ENCODE assay signal across 1 fruit fly cellular context in the genomic region with DNA sequence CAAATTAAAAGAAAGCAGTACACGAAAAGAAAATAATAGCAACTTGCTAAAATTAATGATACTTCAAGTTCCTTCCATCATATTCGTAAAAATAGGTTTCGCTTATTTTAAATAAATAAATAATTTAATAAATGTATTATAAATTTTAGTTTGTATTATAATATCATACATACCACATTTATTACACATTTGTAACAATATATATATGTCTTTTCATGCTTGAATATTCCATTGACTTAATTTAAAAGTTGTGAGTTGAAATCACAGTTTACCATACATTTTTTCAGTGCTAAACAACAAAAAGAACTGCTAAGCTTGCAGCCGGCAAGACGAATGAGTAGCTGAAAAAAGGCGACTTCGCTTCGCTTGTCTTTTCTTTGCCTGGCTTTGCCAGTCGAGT.
TF ChIP-seq lines count a peak whose summit lies in the region.

No protein-coding gene starts in this region.

TF ChIP-seq in whole organism, embryonic, 481 proteins besides CTCF, POLR2A, EP300 and RAD21 (continued from another document):
- TF ChIP-seq HHEX (GFP tag; optimal IDR thresholded peaks at IDR 0.05; lab: Kevin White, UChicago) (no peak), gce (GFP tag; IDR thresholded peaks at IDR 0.05; lab: Robert Waterston, UW) (no peak), klu (GFP tag; IDR thresholded peaks at IDR 0.05; lab: Robert Waterston, UW) (no peak), H2.0 (GFP tag; IDR thresholded peaks at IDR 0.05; lab: Robert Waterston, UW) (no peak), CG17829 (tag; optimal IDR thresholded peaks at IDR 0.05; lab: Kevin White, UChicago) (peak; percentile 20), CG15601 (tag; optimal IDR thresholded peaks at IDR 0.05; lab: Kevin White, UChicago) (peak; percentile 28), CG2712 (tag; optimal IDR thresholded peaks at IDR 0.05; lab: Kevin White, UChicago) (peak; percentile 61), CG11723 (GFP tag; optimal IDR thresholded peaks at IDR 0.05; lab: Kevin White, UChicago) (no peak), ase (GFP tag; IDR thresholded peaks at IDR 0.05; lab: Robert Waterston, UW) (no peak), CG17361 (GFP tag; IDR thresholded peaks at IDR 0.05; lab: Robert Waterston, UW) (peak; percentile 61; the same call in 2 of the 3 replicates), Chrac-16 (GFP tag; optimal IDR thresholded peaks at IDR 0.05; lab: Kevin White, UChicago) (no peak), Hr78 (GFP tag; optimal IDR thresholded peaks at IDR 0.05; lab: Kevin White, UChicago) (no peak), NC2α (GFP tag; optimal IDR thresholded peaks at IDR 0.05; lab: Kevin White, UChicago) (no peak), CG14710 (tag; optimal IDR thresholded peaks at IDR 0.05; lab: Kevin White, UChicago) (peak; percentile 1), CG10565 (GFP tag; optimal IDR thresholded peaks at IDR 0.05; lab: Kevin White, UChicago) (no peak), gem (tag; optimal IDR thresholded peaks at IDR 0.05; lab: Kevin White, UChicago) (peak; percentile 62), Side (GFP tag; optimal IDR thresholded peaks at IDR 0.05; lab: Kevin White, UChicago) (no peak), CG2678 (tag; optimal IDR thresholded peaks at IDR 0.05; lab: Kevin White, UChicago) (peak; percentile 51), onecut (GFP tag; IDR thresholded peaks at IDR 0.05; lab: Robert Waterston, UW) (no peak), bsh (GFP tag; optimal IDR thresholded peaks at IDR 0.05; lab: Kevin White, UChicago) (peak in 1 of 2 experiments; percentile 27), zen (tag; optimal IDR thresholded peaks at IDR 0.05; lab: Kevin White, UChicago) (no peak), unpg (GFP tag; optimal IDR thresholded peaks at IDR 0.05; lab: Kevin White, UChicago) (peak; percentile 9)
